Worm (Caenorhabditis elegans) whole organism, L2 larva: ENCODE results near the gene pgp-8.

Experiments used
- blmp-1 ChIP-seq: sonication (generic microtip); optimal IDR thresholded peaks from 2 replicates; lab custom pipeline; 2017; ENCODE audit warnings: missing genetic modification characterization, mild to moderate bottlenecking, missing compliant biosample characterization, antibody characterized with exemption, moderate library complexity; ENCODE audit not compliant: insufficient read depth
- elt-1 ChIP-seq: fragments of 150-350 bp; optimal IDR thresholded peaks from 2 replicates; lab custom pipeline; 2014; ENCODE audit warnings: missing biosample characterization, missing genetic modification characterization
- lin-13 ChIP-seq: fragments of 150-350 bp; optimal IDR thresholded peaks from 2 replicates; lab custom pipeline; 2014; ENCODE audit warnings: missing biosample characterization, missing genetic modification reagents, missing genetic modification characterization
- lin-39 ChIP-seq: fragments of 150-350 bp; optimal IDR thresholded peaks from 2 replicates; lab custom pipeline; 2014; ENCODE audit warnings: missing biosample characterization, missing genetic modification reagents, missing genetic modification characterization
- mdl-1 ChIP-seq, 2 experiments: fragments of 150-350 bp in 1 of 2; sonication (generic microtip) in 1 of 2; optimal IDR thresholded peaks; 2 replicates each; lab custom pipeline; 2017; ENCODE audit warnings: missing biosample characterization in 2 of 2, missing genetic modification characterization in 2 of 2
- nhr-11 ChIP-seq: fragments of 150-350 bp; optimal IDR thresholded peaks from 2 replicates; lab custom pipeline; 2014; ENCODE audit warnings: missing biosample characterization, missing genetic modification characterization
- nhr-12 ChIP-seq: fragments of 150-350 bp; optimal IDR thresholded peaks from 2 replicates; lab custom pipeline; 2014; ENCODE audit warnings: missing biosample characterization, missing genetic modification characterization
- nhr-237 ChIP-seq: fragments of 150-350 bp; optimal IDR thresholded peaks from 2 replicates; lab custom pipeline; 2014; ENCODE audit warnings: missing biosample characterization, missing genetic modification characterization
- nhr-25 ChIP-seq: fragments of 150-350 bp; sonication (generic microtip); optimal IDR thresholded peaks from 3 replicates; lab custom pipeline; 2014; ENCODE audit warnings: missing biosample characterization, missing genetic modification characterization
- sem-4 ChIP-seq: fragments of 150-350 bp; optimal IDR thresholded peaks from 2 replicates; lab custom pipeline; 2014; ENCODE audit warnings: missing biosample characterization, missing genetic modification reagents, missing genetic modification characterization
- sma-9 ChIP-seq, 2 experiments: fragments of 150-350 bp in 1 of 2; sonication (generic microtip) in 1 of 2; optimal IDR thresholded peaks; 2 replicates each; lab custom pipeline; 2014 to 2016; ENCODE audit warnings: missing genetic modification characterization in 2 of 2, mild to moderate bottlenecking in 1 of 2, missing biosample characterization in 1 of 2, missing compliant biosample characterization in 1 of 2, missing genetic modification reagents in 1 of 2, moderate library complexity in 1 of 2

- no peak for TF ChIP-seq nhr-11 (tag; lab: Kevin White, UChicago)
- TF ChIP-seq sem-4, result no peak
- TF ChIP-seq lin-13 (GFP tag; lab: Kevin White, UChicago), result no peak
- no peak for TF ChIP-seq elt-1
- no peak for TF ChIP-seq nhr-12
- TF ChIP-seq sma-9 (GFP tag; optimal IDR thresholded peaks at IDR 0.05; lab: Kevin White, UChicago), result no peak
- TF ChIP-seq sma-9 (tag; optimal IDR thresholded peaks at IDR 0.05; lab: Kevin White, UChicago), result no peak
- TF ChIP-seq nhr-25, result no peak
- no peak for TF ChIP-seq lin-39 (tag; lab: Kevin White, UChicago)
- no peak for TF ChIP-seq mdl-1 (tag; optimal IDR thresholded peaks at IDR 0.05; lab: Kevin White, UChicago)
- no peak for TF ChIP-seq nhr-237
- no peak for TF ChIP-seq blmp-1 (tag; lab: Kevin White, UChicago)
Observed at ce11 chrX:10862582-10862981, 1.6 kb downstream of the pgp-8 start.
